Worm (Caenorhabditis elegans) whole organism, early embryonic: ENCODE data around the gene C34F11.2.

Experiments used
- ama-1 ChIP-seq: fragments of 150-350 bp; optimal IDR thresholded peaks from 2 replicates; lab custom pipeline; 2014
- hnd-1 ChIP-seq: sonication (generic microtip); optimal IDR thresholded peaks from 2 replicates; lab custom pipeline; 2016; ENCODE audit warnings: missing genetic modification characterization, missing compliant biosample characterization

DNA sequence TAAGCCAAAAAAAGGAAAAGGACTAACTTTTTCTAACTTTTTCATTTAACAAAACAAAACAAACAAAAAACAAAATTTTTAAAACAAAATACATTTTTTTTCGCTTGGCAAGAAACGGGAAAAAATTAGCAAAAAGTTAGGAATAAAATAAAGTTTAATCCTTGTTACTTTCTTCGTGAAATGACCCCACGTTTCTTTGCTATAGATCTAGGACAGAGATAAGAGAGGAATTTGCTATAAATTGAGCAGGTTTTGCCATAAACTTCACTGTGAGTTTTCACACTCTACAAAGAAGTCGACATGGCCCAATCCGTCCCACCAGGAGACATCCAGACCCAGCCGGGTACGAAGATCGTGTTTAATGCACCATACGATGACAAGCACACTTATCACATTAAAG is 12.6 kb upstream of the C34F11.2 start, which contains the start of gene msp-50:
- no peak for TF ChIP-seq hnd-1 (tag; lab: Kevin White, UChicago)
- TF ChIP-seq ama-1 (lab: Kevin White, UChicago): no peak
